Fruit fly (Drosophila melanogaster) Kc167 (cell line): Measurements from ENCODE around the gene CG2145.

Experiments used
- Myc ChIP-seq: fragments of >200 bp; optimal IDR thresholded peaks from 2 replicates; lab custom pipeline; 2017; ENCODE audit warnings: missing external identifiers
- h ChIP-seq: fragments of >200 bp; optimal IDR thresholded peaks from 3 replicates; lab custom pipeline; 2018; ENCODE audit warnings: missing external identifiers
- insv ChIP-seq: fragments of >200 bp; optimal IDR thresholded peaks from 3 replicates; lab custom pipeline; 2018; ENCODE audit warnings: missing external identifiers
- psq ChIP-seq: fragments of >200 bp; optimal IDR thresholded peaks from 2 replicates; lab custom pipeline; 2017; ENCODE audit warnings: missing external identifiers

DNA sequence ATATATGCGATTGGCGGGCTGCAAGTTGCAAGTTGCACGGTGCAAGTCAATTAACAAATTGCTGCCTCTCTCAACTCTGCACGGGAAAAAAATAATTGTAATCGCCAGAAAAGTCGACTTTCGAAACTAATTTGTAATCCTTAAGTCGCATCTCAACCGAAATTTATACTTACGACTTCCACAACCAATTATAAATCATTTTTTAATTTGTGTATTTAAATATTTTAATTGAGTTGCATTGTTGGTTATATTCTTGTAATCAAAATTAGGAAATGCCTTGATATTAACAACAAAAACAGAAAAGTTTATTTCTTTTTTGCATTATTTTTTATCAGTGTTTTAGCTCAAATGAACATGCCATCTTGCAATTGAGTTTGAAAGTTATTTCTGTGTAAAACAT is 32.7 kb downstream of the CG2145 start:
- no peak for TF ChIP-seq psq (lab: Kevin White, UChicago)
- no peak for TF ChIP-seq insv (lab: Kevin White, UChicago)
- no peak for TF ChIP-seq h (lab: Kevin White, UChicago)
- no peak for TF ChIP-seq Myc (lab: Kevin White, UChicago)
